Worm (Caenorhabditis elegans) whole organism, L4 larva: ENCODE data around the gene clhm-1.

Experiments
- T20F7.1 ChIP-seq: fragments of 200-800 bp; sonication (Bioruptor generic); optimal IDR thresholded peaks from 2 replicates; lab custom pipeline; 2018; ENCODE audit warnings: mild to moderate bottlenecking, missing genetic modification characterization, missing compliant biosample characterization
- nhr-102 ChIP-seq: sonication (generic microtip); optimal IDR thresholded peaks from 2 replicates; lab custom pipeline; 2016; ENCODE audit warnings: mild to moderate bottlenecking, missing genetic modification characterization, moderate library complexity, missing compliant biosample characterization

DNA sequence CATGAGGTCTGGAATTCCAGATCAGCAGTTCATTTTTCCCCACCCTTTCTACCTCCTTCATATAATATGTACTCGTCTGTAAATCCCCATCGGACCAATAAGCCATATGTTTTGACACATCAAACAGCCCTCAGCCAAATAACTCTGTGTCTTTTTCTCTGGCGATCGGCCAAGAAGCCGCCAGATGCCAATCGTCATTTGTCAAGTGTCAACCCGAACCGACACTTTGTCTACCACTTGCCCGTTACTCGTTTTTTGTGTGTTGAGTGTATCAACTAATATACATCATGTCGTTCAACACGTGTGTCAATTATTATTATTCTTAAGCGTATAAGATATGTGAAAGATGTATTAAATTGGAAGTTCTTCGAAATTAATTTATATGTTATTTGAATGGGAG is 47.6 kb downstream of the clhm-1 start:
- no peak for TF ChIP-seq nhr-102 (tag; lab: Kevin White, UChicago)
- no peak for TF ChIP-seq T20F7.1
